Worm (Caenorhabditis elegans) whole organism, early embryonic: ENCODE data around the gene str-238.

Source experiments
- ama-1 ChIP-seq: fragments of 150-350 bp; optimal IDR thresholded peaks from 2 replicates; lab custom pipeline; 2014
- ceh-36 ChIP-seq: sonication (generic microtip); optimal IDR thresholded peaks from 2 replicates; lab custom pipeline; 2016; ENCODE audit warnings: missing genetic modification characterization, inconsistent platforms, missing compliant biosample characterization
- ets-7 ChIP-seq: sonication (generic microtip); optimal IDR thresholded peaks from 2 replicates; lab custom pipeline; 2016; ENCODE audit warnings: missing genotype, missing genetic modification characterization, missing compliant biosample characterization
- hnd-1 ChIP-seq: sonication (generic microtip); optimal IDR thresholded peaks from 2 replicates; lab custom pipeline; 2016; ENCODE audit warnings: missing genetic modification characterization, missing compliant biosample characterization
- tbx-37 ChIP-seq: fragments of 200-800 bp; sonication (Bioruptor generic); conservative IDR thresholded peaks from 2 replicates; pipeline ENCODE4 v1.3.6; 2022; ENCODE audit warnings: missing genetic modification reagents, missing genetic modification characterization, missing compliant biosample characterization

DNA sequence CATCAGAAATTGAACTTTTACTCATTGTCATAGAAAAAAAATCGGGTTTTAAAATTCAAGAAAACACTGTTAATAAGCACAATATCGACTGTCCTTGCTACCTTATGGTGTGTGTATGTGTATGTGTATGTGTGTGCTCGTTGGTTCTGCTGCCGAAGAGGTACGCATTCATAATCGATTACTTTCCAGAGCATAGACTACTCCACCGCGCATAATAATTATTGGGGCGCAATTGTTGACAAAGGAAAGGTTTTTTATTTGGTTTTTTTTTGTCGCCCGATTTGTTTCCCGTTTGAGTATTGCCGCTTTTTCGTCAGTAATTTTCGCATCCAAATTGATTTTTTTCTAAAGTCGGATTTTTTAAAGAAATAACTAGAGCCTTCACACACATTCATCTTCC, 3.6 kb upstream of the str-238 start, which contains the start of gene C05E4.15:
- TF ChIP-seq tbx-37 (GFP tag; lab: Robert Waterston, UW) = no peak
- no peak for TF ChIP-seq ets-7 (tag; lab: Kevin White, UChicago)
- TF ChIP-seq ama-1 (lab: Kevin White, UChicago) = no peak
- TF ChIP-seq ceh-36 = no peak
- no peak for TF ChIP-seq hnd-1 (tag; lab: Kevin White, UChicago)
